Fruit fly (Drosophila melanogaster) S2 (cell line): ENCODE data around the gene CG3106.

Source experiments
- CG8478 ChIP-seq: fragments of >200 bp; optimal IDR thresholded peaks from 2 replicates; lab custom pipeline; 2018
- CTCF ChIP-seq, 2 experiments: fragments of >200 bp; optimal IDR thresholded peaks; 2 replicates each; lab custom pipeline; 2018

dm6 chrX:9636835-9637234, 25.9 kb downstream of the CG3106 start:
- no peak for TF ChIP-seq CG8478 (lab: Kevin White, UChicago)
- TF ChIP-seq CTCF (optimal IDR thresholded peaks at IDR 0.05; lab: Kevin White, UChicago): no peak
